Fruit fly (Drosophila melanogaster) whole organism, adult: ENCODE results near the gene Fdx1.
A peak's percentile ranks its signal among the peaks of the same experiment; 100 is the strongest.

ENCODE experiments used
- CG11617 ChIP-seq: fragments of 200-800 bp; sonication (Bioruptor generic); optimal IDR thresholded peaks from 2 replicates; lab custom pipeline; 2017; ENCODE audit warnings: mild to moderate bottlenecking, missing biosample characterization, missing genetic modification reagents, missing genetic modification characterization
- CG12768 ChIP-seq: fragments of 200-800 bp; sonication (Bioruptor generic); optimal IDR thresholded peaks from 2 replicates; lab custom pipeline; 2017; ENCODE audit warnings: missing biosample characterization, missing genetic modification characterization, mild to moderate bottlenecking, moderate library complexity, missing genetic modification reagents
- CG14711 ChIP-seq: fragments of 200-800 bp; sonication (Bioruptor generic); optimal IDR thresholded peaks from 2 replicates; lab custom pipeline; 2018; ENCODE audit warnings: missing biosample characterization, mild to moderate bottlenecking, missing genetic modification characterization, moderate library complexity
- CG1620 ChIP-seq: fragments of 200-800 bp; sonication (Bioruptor generic); optimal IDR thresholded peaks from 2 replicates; lab custom pipeline; 2016; ENCODE audit warnings: missing biosample characterization, missing genetic modification characterization
- CG33017 ChIP-seq: fragments of 200-800 bp; sonication (Bioruptor generic); optimal IDR thresholded peaks from 2 replicates; lab custom pipeline; 2018; ENCODE audit warnings: missing biosample characterization, mild to moderate bottlenecking, missing genetic modification characterization, moderate library complexity
- CG5204 ChIP-seq: fragments of 200-800 bp; sonication (Bioruptor generic); optimal IDR thresholded peaks from 2 replicates; lab custom pipeline; 2016; ENCODE audit warnings: missing biosample characterization, missing genetic modification characterization
- CG7045 ChIP-seq: fragments of 200-800 bp; sonication (Bioruptor generic); optimal IDR thresholded peaks from 2 replicates; lab custom pipeline; 2017; ENCODE audit warnings: missing biosample characterization, mild to moderate bottlenecking, missing genetic modification characterization
- CG7101 ChIP-seq: fragments of 200-800 bp; sonication (Bioruptor generic); optimal IDR thresholded peaks from 2 replicates; lab custom pipeline; 2018; ENCODE audit warnings: missing biosample characterization, mild to moderate bottlenecking, missing genetic modification characterization, moderate library complexity
- Clk ChIP-seq: fragments of 200-800 bp; sonication (Bioruptor generic); optimal IDR thresholded peaks from 2 replicates; lab custom pipeline; 2017; ENCODE audit warnings: missing biosample characterization, missing genetic modification characterization
- Crg-1 ChIP-seq: fragments of 200-800 bp; sonication (Bioruptor generic); optimal IDR thresholded peaks from 2 replicates; lab custom pipeline; 2016; ENCODE audit warnings: missing biosample characterization, missing genetic modification characterization
- Hr96 ChIP-seq: fragments of 200-800 bp; sonication (Bioruptor generic); optimal IDR thresholded peaks from 2 replicates; lab custom pipeline; 2016; ENCODE audit warnings: missing biosample characterization, missing genetic modification characterization
- Mnt ChIP-seq: fragments of 200-800 bp; sonication (Bioruptor generic); optimal IDR thresholded peaks from 2 replicates; lab custom pipeline; 2016; ENCODE audit warnings: missing biosample characterization, mild to moderate bottlenecking, missing genetic modification characterization
- bab1 ChIP-seq: fragments of 200-800 bp; sonication (Bioruptor generic); optimal IDR thresholded peaks from 3 replicates; lab custom pipeline; 2019; ENCODE audit warnings: missing biosample characterization, mild to moderate bottlenecking, missing genetic modification characterization, moderate library complexity
- cic ChIP-seq: fragments of 200-800 bp; sonication (Bioruptor generic); optimal IDR thresholded peaks from 2 replicates; lab custom pipeline; 2017; ENCODE audit warnings: missing biosample characterization, mild to moderate bottlenecking, missing genetic modification characterization, moderate library complexity
- cnc ChIP-seq, 2 experiments: fragments of >200 bp; optimal IDR thresholded peaks; 2 replicates each; lab custom pipeline; 2017
- kay ChIP-seq: fragments of 200-800 bp; sonication (Bioruptor generic); peaks from one replicate; lab custom pipeline; 2016; ENCODE audit warnings: missing biosample characterization, missing genetic modification characterization, borderline replicate concordance
- ovo ChIP-seq: fragments of 200-800 bp; sonication (Bioruptor generic); optimal IDR thresholded peaks from 2 replicates; lab custom pipeline; 2016; ENCODE audit warnings: missing biosample characterization, missing genetic modification characterization
- pad ChIP-seq: fragments of 200-800 bp; sonication (Bioruptor generic); optimal IDR thresholded peaks from 3 replicates; lab custom pipeline; 2017; ENCODE audit warnings: missing biosample characterization, missing genetic modification characterization, mild to moderate bottlenecking, moderate library complexity, missing genetic modification reagents
- tj ChIP-seq: fragments of 200-800 bp; sonication (Bioruptor generic); optimal IDR thresholded peaks from 3 replicates; lab custom pipeline; 2017; ENCODE audit warnings: missing biosample characterization, mild to moderate bottlenecking, missing genetic modification characterization, moderate library complexity
- toe ChIP-seq: fragments of 200-800 bp; sonication (Bioruptor generic); optimal IDR thresholded peaks from 2 replicates; lab custom pipeline; 2016; ENCODE audit warnings: missing biosample characterization, missing genetic modification characterization

Gene Fdx1

DNA sequence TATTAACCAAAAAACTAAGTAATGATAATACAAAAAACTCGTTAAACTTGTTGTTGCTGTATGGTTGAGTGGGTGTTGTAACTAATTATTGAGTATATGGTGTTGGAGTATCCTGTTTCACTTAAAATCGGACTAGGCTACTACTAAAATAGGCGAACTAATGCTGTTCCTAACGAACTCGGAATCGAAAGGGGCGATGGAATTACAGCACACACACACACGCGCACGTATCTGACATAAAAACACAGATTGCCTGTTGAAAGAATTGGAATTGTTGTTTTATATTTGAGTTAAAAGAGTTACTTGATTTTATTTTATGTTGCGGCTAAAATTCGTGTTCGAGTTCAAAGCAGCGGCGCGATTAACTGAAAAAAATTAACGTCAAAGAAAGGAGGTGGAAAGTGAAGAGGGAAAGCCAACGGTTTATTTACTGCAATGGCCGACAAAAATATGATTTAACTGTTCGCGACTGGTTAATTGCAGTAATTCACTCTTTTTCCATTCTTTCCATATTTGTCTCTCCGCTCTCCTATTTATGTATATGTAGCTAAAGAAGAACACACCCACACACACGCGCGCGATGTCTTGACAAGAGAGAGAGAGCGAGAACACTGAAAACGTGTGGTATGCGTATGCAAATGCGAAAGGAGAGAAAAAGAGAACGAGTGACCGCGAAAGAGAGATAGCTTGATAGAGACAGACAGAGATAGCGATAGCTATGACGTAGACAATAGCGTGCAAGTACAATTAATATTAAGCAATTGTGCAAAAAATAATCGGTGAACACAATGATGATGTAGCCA is 30.5 kb upstream of the Fdx1 start:
- TF ChIP-seq CG5204 (no peak), kay (peak; percentile 96), ovo (GFP tag; lab: Kevin White, UChicago) (peak; percentile 93), tj (GFP tag; lab: Kevin White, UChicago) (peak; percentile 74), CG11617 (no peak), pad (GFP tag; lab: Kevin White, UChicago) (peak; percentile 87), CG12768 (peak; percentile 13), cic (GFP tag; lab: Kevin White, UChicago) (no peak), toe (GFP tag; lab: Kevin White, UChicago) (no peak), Hr96 (GFP tag; lab: Kevin White, UChicago) (no peak), Clk (GFP tag; lab: Kevin White, UChicago) (no peak), CG7101 (no peak), Mnt (GFP tag; lab: Kevin White, UChicago) (no peak), bab1 (GFP tag; lab: Kevin White, UChicago) (no peak), Crg-1 (GFP tag; lab: Kevin White, UChicago) (no peak), CG1620 (no peak), cnc (optimal IDR thresholded peaks at IDR 0.05; lab: Kevin White, UChicago) (no peak)

- TF ChIP-seq CG14711 (tag; lab: Kevin White, UChicago) (no peak), ovo (GFP tag; lab: Kevin White, UChicago) (no peak), CG7101 (no peak), Hr96 (GFP tag; lab: Kevin White, UChicago) (no peak), CG12768 (no peak), Crg-1 (GFP tag; lab: Kevin White, UChicago) (no peak), pad (GFP tag; lab: Kevin White, UChicago) (no peak), CG33017 (tag; lab: Kevin White, UChicago) (no peak), CG7045 (GFP tag; lab: Kevin White, UChicago) (no peak), CG11617 (no peak), toe (GFP tag; lab: Kevin White, UChicago) (no peak), tj (GFP tag; lab: Kevin White, UChicago) (no peak), bab1 (GFP tag; lab: Kevin White, UChicago) (no peak), cic (GFP tag; lab: Kevin White, UChicago) (no peak), CG1620 (no peak), CG5204 (no peak), kay (no peak), Mnt (GFP tag; lab: Kevin White, UChicago) (no peak)
Measured at dm6 chr3L:9400697-9401353, 29.8 kb upstream of the Fdx1 start.

DNA sequence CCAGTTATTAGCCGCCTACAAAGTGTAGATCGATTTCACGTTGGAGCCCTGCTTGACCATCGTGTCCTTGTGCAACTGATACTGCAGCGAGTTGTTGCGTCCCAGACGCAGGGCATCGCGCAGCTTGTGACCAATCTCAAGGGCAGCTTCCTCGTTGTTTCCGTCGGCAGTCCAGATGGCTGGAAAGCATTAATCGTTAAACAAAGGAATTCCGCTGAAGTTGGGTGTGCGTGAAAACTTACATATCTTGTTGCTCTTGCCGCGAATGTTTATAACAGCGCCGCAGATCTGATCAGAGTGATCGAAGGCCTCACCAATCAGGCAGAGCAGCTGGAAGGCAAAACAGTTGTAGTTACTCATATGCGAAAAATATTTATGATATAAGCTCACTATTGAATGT is 28.8 kb upstream of the Fdx1 start:
- TF ChIP-seq CG11617 (no peak), CG14711 (tag; lab: Kevin White, UChicago) (no peak)

DNA sequence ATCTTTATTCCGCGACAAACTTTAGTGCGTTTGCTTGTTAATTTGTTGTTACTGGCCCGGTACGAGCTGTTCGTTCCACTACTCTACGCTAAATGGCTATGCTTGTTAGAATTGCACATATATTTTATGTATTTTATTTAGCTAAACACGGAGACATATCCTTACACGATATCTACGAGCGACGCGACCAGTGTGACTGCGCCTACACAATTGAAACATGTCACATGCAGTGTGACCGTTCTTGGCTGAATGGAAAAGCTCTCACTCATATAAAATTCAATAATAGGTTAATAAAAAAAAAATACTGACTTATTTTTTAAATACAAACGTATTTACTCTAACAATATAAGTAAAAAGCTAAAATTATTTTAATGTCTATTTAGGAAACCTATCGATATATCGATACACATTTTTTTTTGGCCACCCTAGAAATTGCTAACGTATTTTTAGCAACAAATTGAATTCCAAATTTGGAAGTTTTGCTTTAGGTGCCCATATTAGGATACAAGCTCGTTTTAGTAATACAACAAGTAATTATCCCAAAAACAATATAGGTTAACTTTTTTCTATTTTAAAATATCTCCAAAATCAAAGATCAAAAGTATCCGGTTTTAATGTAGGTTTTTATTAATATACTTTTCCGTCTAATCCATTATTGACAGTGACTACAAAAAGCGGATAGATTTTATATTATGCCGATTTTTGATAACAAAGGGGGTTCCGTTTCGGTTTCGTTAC is 28.1 kb upstream of the Fdx1 start, which contains the start of gene CG4080:
TSS of gene CG4080 (minus strand) at position 215 of the 738 bp plus-strand sequence.
- TF ChIP-seq CG12768, result no peak
- TF ChIP-seq Clk (GFP tag; lab: Kevin White, UChicago), result no peak
- no peak for TF ChIP-seq toe (GFP tag; lab: Kevin White, UChicago)
- no peak for TF ChIP-seq cnc (optimal IDR thresholded peaks at IDR 0.05; lab: Kevin White, UChicago)
- no peak for TF ChIP-seq Hr96 (GFP tag; lab: Kevin White, UChicago)
- peak; percentile 98 for TF ChIP-seq kay
- peak; percentile 49 for TF ChIP-seq CG33017 (tag; lab: Kevin White, UChicago)
- TF ChIP-seq CG14711 (tag; lab: Kevin White, UChicago), result peak; percentile 43
- TF ChIP-seq CG5204, result no peak
- TF ChIP-seq CG1620, result peak; percentile 49
- TF ChIP-seq CG11617, result peak; percentile 76
- no peak for TF ChIP-seq pad (GFP tag; lab: Kevin White, UChicago)
- TF ChIP-seq CG7101, result peak; percentile 37
- peak; percentile 63 for TF ChIP-seq Mnt (GFP tag; lab: Kevin White, UChicago)
- peak; percentile 38 for TF ChIP-seq cic (GFP tag; lab: Kevin White, UChicago)
- no peak for TF ChIP-seq tj (GFP tag; lab: Kevin White, UChicago)
- no peak for TF ChIP-seq CG7045 (GFP tag; lab: Kevin White, UChicago)
- peak; percentile 39 for TF ChIP-seq ovo (GFP tag; lab: Kevin White, UChicago)
- TF ChIP-seq Crg-1 (GFP tag; lab: Kevin White, UChicago), result peak; percentile 33
- TF ChIP-seq bab1 (GFP tag; lab: Kevin White, UChicago), result peak; percentile 42

DNA sequence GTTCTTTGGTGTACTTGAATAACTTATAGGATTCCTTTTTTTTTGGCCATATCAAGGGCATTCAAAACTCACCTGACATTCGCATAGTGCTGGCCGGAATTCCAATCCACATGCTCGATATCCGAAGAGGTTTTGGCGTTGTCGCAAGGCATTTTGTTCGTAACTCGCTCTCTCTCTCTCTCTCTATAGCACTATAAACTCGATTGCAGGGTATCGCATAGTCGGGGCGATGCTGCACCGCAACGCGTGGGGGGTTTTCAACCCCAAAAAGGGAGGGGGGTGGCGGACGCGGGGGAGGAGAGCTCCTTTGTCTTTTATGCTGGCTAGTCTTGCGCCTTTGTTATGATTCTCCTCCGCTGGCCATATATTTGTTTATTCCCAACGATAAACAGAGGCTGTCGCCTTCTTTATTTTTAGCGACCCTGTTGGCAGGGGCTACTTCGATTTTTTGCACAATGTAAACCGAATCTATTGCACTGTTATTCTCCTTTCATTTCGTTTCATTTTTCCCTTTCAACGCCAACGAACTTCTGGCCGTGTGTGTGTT is 27.5 kb upstream of the Fdx1 start:
- TF ChIP-seq pad (GFP tag; lab: Kevin White, UChicago) (no peak), CG7045 (GFP tag; lab: Kevin White, UChicago) (peak; percentile 45)
